Worm (Caenorhabditis elegans) whole organism, young adult: Measurements from ENCODE around the gene ZK228.3.

ENCODE experiments used
- B0035.1 ChIP-seq: sonication (generic microtip); optimal IDR thresholded peaks from 2 replicates; lab custom pipeline; 2016; ENCODE audit warnings: missing genetic modification characterization, mild to moderate bottlenecking, missing compliant biosample characterization, missing genotype, missing genetic modification reagents
- C06A6.2 ChIP-seq: fragments of 200-800 bp; sonication (Bioruptor generic); conservative IDR thresholded peaks from 2 replicates; pipeline ENCODE4 v1.3.6; 2022; ENCODE audit warnings: missing genetic modification characterization, missing compliant biosample characterization
- C17E4.6 ChIP-seq: fragments of 200-800 bp; sonication (Bioruptor generic); IDR thresholded peaks from 2 replicates; pipeline ENCODE4 v1.3.6; 2022; ENCODE audit warnings: missing genetic modification reagents, missing genetic modification characterization, missing compliant biosample characterization
- F23B12.7 ChIP-seq: sonication (generic microtip); optimal IDR thresholded peaks from 2 replicates; lab custom pipeline; 2017; ENCODE audit warnings: missing genetic modification characterization, mild to moderate bottlenecking, missing compliant biosample characterization, antibody characterized with exemption, moderate library complexity; ENCODE audit not compliant: insufficient read depth
- F33H1.4 ChIP-seq: fragments of 200-800 bp; sonication (Bioruptor generic); IDR thresholded peaks from 2 replicates; pipeline ENCODE4 v1.3.6; 2022; ENCODE audit warnings: missing genetic modification reagents, missing genetic modification characterization, missing compliant biosample characterization
- F37B4.10 ChIP-seq: fragments of 200-800 bp; sonication (Bioruptor generic); IDR thresholded peaks from 2 replicates; pipeline ENCODE4 v1.3.6; 2022; ENCODE audit warnings: missing genetic modification characterization, missing compliant biosample characterization
- F52B5.7 ChIP-seq: sonication (generic microtip); optimal IDR thresholded peaks from 2 replicates; lab custom pipeline; 2016; ENCODE audit warnings: mild to moderate bottlenecking, missing genetic modification characterization, missing compliant biosample characterization
- T07F8.4 ChIP-seq: sonication (generic microtip); optimal IDR thresholded peaks from 2 replicates; lab custom pipeline; 2016; ENCODE audit warnings: mild to moderate bottlenecking, missing genetic modification characterization, moderate library complexity, missing compliant biosample characterization
- Y67H2A.10 ChIP-seq: fragments of 200-800 bp; sonication (Bioruptor generic); conservative IDR thresholded peaks from 2 replicates; pipeline ENCODE4 v1.3.6; 2022; ENCODE audit warnings: missing genetic modification reagents, missing genetic modification characterization, missing compliant biosample characterization
- ccch-3 ChIP-seq: fragments of 200-800 bp; sonication (Bioruptor generic); optimal IDR thresholded peaks from 2 replicates; lab custom pipeline; 2018; ENCODE audit warnings: mild to moderate bottlenecking, missing genetic modification characterization, missing compliant biosample characterization
- ceh-100 ChIP-seq: fragments of 200-800 bp; sonication (Bioruptor generic); IDR thresholded peaks from 2 replicates; pipeline ENCODE4 v1.3.6; 2022; ENCODE audit warnings: missing genetic modification reagents, missing genetic modification characterization, missing compliant biosample characterization
- ceh-27 ChIP-seq: fragments of 200-800 bp; sonication (Bioruptor generic); optimal IDR thresholded peaks from 2 replicates; lab custom pipeline; 2018; ENCODE audit warnings: mild to moderate bottlenecking, missing genetic modification characterization, moderate library complexity, missing compliant biosample characterization
- ceh-40 ChIP-seq: fragments of 200-800 bp; sonication (Bioruptor generic); IDR thresholded peaks from 2 replicates; pipeline ENCODE4 v1.3.6; 2022; ENCODE audit warnings: missing genetic modification characterization, missing compliant biosample characterization
- ceh-79 ChIP-seq: sonication (generic microtip); optimal IDR thresholded peaks from 2 replicates; lab custom pipeline; 2017; ENCODE audit warnings: mild to moderate bottlenecking, missing genetic modification characterization, missing compliant biosample characterization
- ceh-91 ChIP-seq: fragments of 200-800 bp; sonication (Bioruptor generic); IDR thresholded peaks from 2 replicates; pipeline ENCODE4 v1.3.6; 2022; ENCODE audit warnings: missing genetic modification reagents, missing genetic modification characterization, missing compliant biosample characterization
- dox-1 ChIP-seq: fragments of 200-800 bp; sonication (Bioruptor generic); IDR thresholded peaks from 2 replicates; pipeline ENCODE4 v1.3.6; 2022; ENCODE audit warnings: missing genetic modification reagents, missing genetic modification characterization, missing compliant biosample characterization
- dpff-1 ChIP-seq: sonication (generic microtip); optimal IDR thresholded peaks from 2 replicates; lab custom pipeline; 2017; ENCODE audit warnings: mild to moderate bottlenecking, missing genetic modification characterization, missing compliant biosample characterization
- dpl-1 ChIP-seq: fragments of 150-350 bp; optimal IDR thresholded peaks from 2 replicates; lab custom pipeline; 2014; ENCODE audit warnings: missing biosample characterization, missing genetic modification reagents, missing genetic modification characterization
- egrh-3 ChIP-seq: fragments of 200-800 bp; sonication (Bioruptor generic); IDR thresholded peaks from 2 replicates; pipeline ENCODE4 v1.3.6; 2022; ENCODE audit warnings: missing genetic modification reagents, missing genetic modification characterization, missing compliant biosample characterization
- hlh-12 ChIP-seq: sonication (generic microtip); optimal IDR thresholded peaks from 2 replicates; lab custom pipeline; 2016; ENCODE audit warnings: missing genetic modification characterization, missing compliant biosample characterization
- hsf-1 ChIP-seq: fragments of 200-800 bp; sonication (Bioruptor generic); IDR thresholded peaks from 2 replicates; pipeline ENCODE4 v1.3.6; 2022; ENCODE audit warnings: missing genetic modification reagents, missing genetic modification characterization, missing compliant biosample characterization
- lag-1 ChIP-seq: fragments of 200-800 bp; sonication (Bioruptor generic); IDR thresholded peaks from 2 replicates; pipeline ENCODE4 v1.3.6; 2022; ENCODE audit warnings: missing genetic modification reagents, missing genetic modification characterization, missing compliant biosample characterization
- lin-26 ChIP-seq: fragments of 200-800 bp; sonication (Bioruptor generic); IDR thresholded peaks from 2 replicates; pipeline ENCODE4 v1.3.6; 2022; ENCODE audit warnings: missing genetic modification reagents, missing genetic modification characterization, missing compliant biosample characterization
- lin-35 ChIP-seq, 3 experiments: fragments of 150-350 bp in 2 of 3; sonication (generic microtip) in 1 of 3; optimal IDR thresholded peaks; 2 replicates each; lab custom pipeline; 2014 to 2018; ENCODE audit warnings: missing biosample characterization in 3 of 3, missing genetic modification characterization in 3 of 3, missing genetic modification reagents in 3 of 3
- lsl-1 ChIP-seq: fragments of 200-800 bp; sonication (Bioruptor generic); optimal IDR thresholded peaks from 2 replicates; lab custom pipeline; 2018; ENCODE audit warnings: mild to moderate bottlenecking, missing genetic modification characterization, moderate library complexity, missing compliant biosample characterization
- lsy-27 ChIP-seq: sonication (generic microtip); optimal IDR thresholded peaks from 2 replicates; lab custom pipeline; 2017; ENCODE audit warnings: missing genetic modification characterization, mild to moderate bottlenecking, missing compliant biosample characterization, antibody characterized with exemption, missing genotype, borderline replicate concordance; ENCODE audit not compliant: insufficient read depth
- mes-4 ChIP-seq: sonication (generic microtip); optimal IDR thresholded peaks from 2 replicates; lab custom pipeline; 2016; ENCODE audit warnings: missing genotype, missing genetic modification characterization, missing compliant biosample characterization
- nfya-2 ChIP-seq: fragments of 200-800 bp; sonication (Bioruptor generic); IDR thresholded peaks from 2 replicates; pipeline ENCODE4 v1.3.6; 2022; ENCODE audit warnings: missing genetic modification reagents, missing genetic modification characterization, missing compliant biosample characterization
- nfyb-1 ChIP-seq: fragments of 200-800 bp; sonication (Bioruptor generic); IDR thresholded peaks from 2 replicates; pipeline ENCODE4 v1.3.6; 2022; ENCODE audit warnings: missing genetic modification reagents, missing genetic modification characterization, missing compliant biosample characterization
- repo-1 ChIP-seq: sonication (generic microtip); optimal IDR thresholded peaks from 2 replicates; lab custom pipeline; 2017; ENCODE audit warnings: mild to moderate bottlenecking, missing genetic modification characterization, missing compliant biosample characterization
- sdz-38 ChIP-seq: sonication (generic microtip); optimal IDR thresholded peaks from 2 replicates; lab custom pipeline; 2016; ENCODE audit warnings: missing genotype, missing genetic modification characterization, missing compliant biosample characterization
- somi-1 ChIP-seq: fragments of 200-800 bp; sonication (Bioruptor generic); optimal IDR thresholded peaks from 2 replicates; lab custom pipeline; 2018; ENCODE audit warnings: mild to moderate bottlenecking, missing genetic modification characterization, missing compliant biosample characterization
- tbx-9 ChIP-seq: sonication (generic microtip); optimal IDR thresholded peaks from 2 replicates; lab custom pipeline; 2016; ENCODE audit warnings: borderline replicate concordance, missing genetic modification characterization, inconsistent platforms, missing compliant biosample characterization
- unc-130 ChIP-seq: sonication (generic microtip); optimal IDR thresholded peaks from 2 replicates; lab custom pipeline; 2016; ENCODE audit warnings: missing genetic modification reagents, missing genetic modification characterization, missing compliant biosample characterization
- unc-62 ChIP-seq: fragments of 150-350 bp; optimal IDR thresholded peaks from 2 replicates; lab custom pipeline; 2014; ENCODE audit warnings: missing biosample characterization, missing genetic modification reagents, missing genetic modification characterization
- xnd-1 ChIP-seq: sonication (generic microtip); optimal IDR thresholded peaks from 2 replicates; lab custom pipeline; 2016; ENCODE audit warnings: missing genotype, missing genetic modification reagents, missing genetic modification characterization, missing compliant biosample characterization
- zfh-2 ChIP-seq: fragments of 200-800 bp; sonication (Bioruptor generic); conservative IDR thresholded peaks from 2 replicates; pipeline ENCODE4 v1.3.6; 2022; ENCODE audit warnings: missing genetic modification reagents, missing genetic modification characterization, missing compliant biosample characterization
- ztf-25 ChIP-seq: fragments of 200-800 bp; sonication (Bioruptor generic); IDR thresholded peaks from 2 replicates; pipeline ENCODE4 v1.3.6; 2022; ENCODE audit warnings: missing genetic modification reagents, missing genetic modification characterization, missing compliant biosample characterization
- ztf-28 ChIP-seq: fragments of 200-800 bp; sonication (Bioruptor generic); IDR thresholded peaks from 2 replicates; pipeline ENCODE4 v1.3.6; 2022; ENCODE audit warnings: missing genetic modification reagents, missing genetic modification characterization, missing compliant biosample characterization
- ztf-6 ChIP-seq: fragments of 200-800 bp; sonication (Bioruptor generic); IDR thresholded peaks from 2 replicates; pipeline ENCODE4 v1.3.6; 2022; ENCODE audit warnings: missing genetic modification reagents, missing genetic modification characterization, missing compliant biosample characterization

The ZK228.3 gene

ce11 chrV:18425544-18425943, 35.5 kb downstream of the ZK228.3 start, which contains the start of gene ZK262.19 (continued):
- no peak for TF ChIP-seq F52B5.7 (tag; lab: Kevin White, UChicago)
- TF ChIP-seq sdz-38 (tag; lab: Kevin White, UChicago), result no peak
- TF ChIP-seq tbx-9, result no peak
- TF ChIP-seq, all 124 proteins: peak for 0

ce11 chrV:18424471-18424870, 36.6 kb downstream of the ZK228.3 start, which contains the start of gene ZK262.4:
Gene ZK262.4, minus strand, starts transcription at chrV:18424571.
- TF ChIP-seq F23B12.7 (tag; lab: Kevin White, UChicago), result no peak
- no peak for TF ChIP-seq repo-1 (tag; lab: Kevin White, UChicago)
- TF ChIP-seq ceh-79 (tag; lab: Kevin White, UChicago), result no peak
- no peak for TF ChIP-seq unc-62
- TF ChIP-seq hlh-12 (tag; lab: Kevin White, UChicago), result no peak
- no peak for TF ChIP-seq B0035.1 (tag; lab: Kevin White, UChicago)

ce11 chrV:18420797-18421196, 40.3 kb downstream of the ZK228.3 start, which contains the start of gene srj-26:
Gene srj-26, plus strand, starts transcription at chrV:18421097.
- TF ChIP-seq ztf-28 (GFP tag; lab: Robert Waterston, UW) (no peak), zfh-2 (GFP tag; lab: Robert Waterston, UW) (no peak), C17E4.6 (GFP tag; lab: Robert Waterston, UW) (no peak), ceh-100 (no peak), F33H1.4 (no peak), lsy-27 (tag; lab: Kevin White, UChicago) (no peak), mes-4 (tag; lab: Kevin White, UChicago) (no peak), Y67H2A.10 (GFP tag; lab: Robert Waterston, UW) (no peak), unc-130 (GFP tag; lab: Kevin White, UChicago) (no peak), nfyb-1 (GFP tag; lab: Robert Waterston, UW) (no peak), unc-62 (no peak), dox-1 (GFP tag; lab: Robert Waterston, UW) (no peak), somi-1 (GFP tag; lab: Kevin White, UChicago) (no peak)

DNA sequence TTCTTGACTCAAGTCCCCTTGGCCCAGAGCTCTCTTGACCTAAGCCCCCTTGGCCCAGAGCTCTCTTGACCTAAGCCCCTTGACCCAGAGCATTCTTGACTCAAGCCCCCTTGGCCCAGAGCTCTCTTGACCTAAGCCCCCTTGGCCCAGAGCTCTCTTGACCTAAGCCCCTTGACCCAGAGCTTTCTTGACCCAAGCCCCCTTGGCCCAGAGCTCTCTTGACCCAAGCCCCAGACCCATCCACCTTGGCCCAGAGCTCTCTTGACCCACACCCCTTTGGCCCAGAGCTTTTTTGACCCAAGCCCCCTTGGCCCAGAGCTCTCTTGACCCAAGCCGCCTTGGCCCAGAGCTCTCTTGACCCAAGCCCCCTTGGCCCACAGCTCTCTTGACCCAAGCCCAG, 45.2 kb downstream of the ZK228.3 start:
- TF ChIP-seq zfh-2 (GFP tag; lab: Robert Waterston, UW) (peak; percentile 47; the same call in 1 of the 2 replicates), egrh-3 (GFP tag; lab: Robert Waterston, UW) (peak; percentile 76; the same call in 1 of the 2 replicates), hsf-1 (GFP tag; lab: Robert Waterston, UW) (0 out of 2 replicates have a peak, but pooled peaks have one; percentile 7)

DNA sequence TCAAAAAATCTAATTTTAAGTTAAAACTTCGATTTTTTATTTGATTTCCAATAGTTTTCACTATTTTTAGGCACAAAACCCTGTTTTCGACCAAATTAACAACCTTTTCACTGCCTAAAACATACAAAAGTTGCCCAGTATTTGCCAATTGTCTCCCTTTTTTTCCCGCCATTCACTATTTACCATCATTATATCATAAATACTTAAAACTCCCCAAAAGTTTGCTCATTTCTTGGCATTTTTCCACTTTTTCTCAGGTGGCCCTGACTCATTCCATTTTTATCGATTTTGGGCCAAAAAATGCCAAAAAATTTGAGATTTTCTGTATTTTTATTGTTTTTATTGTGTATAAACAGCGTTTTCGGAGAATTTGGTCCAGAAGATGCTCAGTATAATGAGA, 47.0 kb downstream of the ZK228.3 start, which contains the start of gene txt-8:
TSS of gene txt-8 (plus strand) at position 301 of the 400 bp plus-strand sequence.
- TF ChIP-seq C06A6.2 (GFP tag; lab: Robert Waterston, UW) (no peak), ceh-40 (GFP tag; lab: Robert Waterston, UW) (no peak), egrh-3 (GFP tag; lab: Robert Waterston, UW) (no peak), dpl-1 (no peak), lag-1 (GFP tag; lab: Robert Waterston, UW) (no peak), unc-130 (GFP tag; lab: Kevin White, UChicago) (no peak), F37B4.10 (GFP tag; lab: Robert Waterston, UW) (no peak), B0035.1 (tag; lab: Kevin White, UChicago) (no peak)

DNA sequence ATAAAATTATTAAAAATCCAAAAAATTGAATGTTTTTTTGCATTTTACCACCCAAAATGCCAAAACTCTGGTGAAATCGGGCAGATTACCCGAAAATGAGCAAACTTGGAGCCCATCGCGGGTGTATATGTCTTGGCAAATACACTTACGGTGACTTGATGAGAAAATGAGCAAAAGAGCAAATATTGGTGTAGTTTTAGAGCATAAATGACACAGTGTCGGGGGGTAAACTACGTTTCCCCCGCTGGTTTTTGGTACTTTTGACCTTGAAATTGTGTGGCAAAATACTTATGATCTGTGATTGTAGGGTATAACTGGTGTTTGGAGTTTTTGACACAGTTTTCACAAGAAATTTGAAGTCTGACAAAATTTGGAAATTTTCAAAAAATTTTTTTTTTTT, 48.2 kb downstream of the ZK228.3 start, which contains the start of gene ZK262.2:
TSS of gene ZK262.2 (minus strand) at position 101 of the 400 bp plus-strand sequence.
- TF ChIP-seq dpff-1 (tag; lab: Kevin White, UChicago), result no peak
- TF ChIP-seq ceh-91 (GFP tag; lab: Robert Waterston, UW), result no peak
- TF ChIP-seq ztf-25 (GFP tag; lab: Robert Waterston, UW), result no peak
- TF ChIP-seq ztf-6 (GFP tag; lab: Robert Waterston, UW), result no peak
- no peak for TF ChIP-seq lsy-27 (tag; lab: Kevin White, UChicago)
- TF ChIP-seq ccch-3, result no peak
- no peak for TF ChIP-seq nfya-2
- TF ChIP-seq lin-35 (GFP tag; optimal IDR thresholded peaks at IDR 0.05; lab: Kevin White, UChicago), result no peak
- TF ChIP-seq lsl-1 (GFP tag; lab: Kevin White, UChicago), result no peak
- TF ChIP-seq T07F8.4, result no peak
- no peak for TF ChIP-seq xnd-1 (tag; lab: Kevin White, UChicago)
- TF ChIP-seq lin-26 (GFP tag; lab: Robert Waterston, UW), result no peak
- no peak for TF ChIP-seq sdz-38 (tag; lab: Kevin White, UChicago)
- no peak for TF ChIP-seq ceh-27 (GFP tag; lab: Kevin White, UChicago)
- TF ChIP-seq unc-130 (GFP tag; lab: Kevin White, UChicago), result no peak
- TF ChIP-seq, all 124 proteins: peak for 0
